Fruit fly (Drosophila melanogaster) whole organism, embryonic: ENCODE measurements around the gene alpha-Est3.

ENCODE experiments used
- Adf1 ChIP-seq: fragments of 200-800 bp; sonication (Bioruptor generic); IDR thresholded peaks from 2 replicates; pipeline ENCODE4 v1.3.6; 2022; ENCODE audit warnings: missing biosample characterization, missing genetic modification characterization
- Atf3 ChIP-seq: fragments of 200-800 bp; sonication (Bioruptor generic); optimal IDR thresholded peaks from 3 replicates; lab custom pipeline; 2016; ENCODE audit warnings: missing biosample characterization, missing genetic modification characterization
- CG10147 ChIP-seq: fragments of 200-800 bp; sonication (Bioruptor generic); optimal IDR thresholded peaks from 2 replicates; lab custom pipeline; 2019; ENCODE audit warnings: missing biosample characterization, mild to moderate bottlenecking, missing genetic modification characterization, moderate library complexity
- CG10267 ChIP-seq: fragments of 200-800 bp; sonication (Bioruptor generic); optimal IDR thresholded peaks from 2 replicates; lab custom pipeline; 2018; ENCODE audit warnings: missing biosample characterization, mild to moderate bottlenecking, missing genetic modification characterization, moderate library complexity
- CG10431 ChIP-seq: fragments of 200-800 bp; sonication (Bioruptor generic); optimal IDR thresholded peaks from 3 replicates; lab custom pipeline; 2018; ENCODE audit warnings: missing biosample characterization, mild to moderate bottlenecking, missing genetic modification characterization
- CG10654 ChIP-seq: fragments of 200-800 bp; sonication (Bioruptor generic); optimal IDR thresholded peaks from 2 replicates; lab custom pipeline; 2016; ENCODE audit warnings: missing biosample characterization, missing genetic modification characterization
- CG1529 ChIP-seq: fragments of 200-800 bp; sonication (Bioruptor generic); optimal IDR thresholded peaks from 3 replicates; lab custom pipeline; 2018; ENCODE audit warnings: missing biosample characterization, missing genetic modification characterization
- CG15514 ChIP-seq: fragments of 200-800 bp; sonication (Bioruptor generic); optimal IDR thresholded peaks from 3 replicates; lab custom pipeline; 2017; ENCODE audit warnings: missing biosample characterization, missing genetic modification characterization, mild to moderate bottlenecking, moderate library complexity, missing genetic modification reagents
- CG16779 ChIP-seq: fragments of 200-800 bp; sonication (Bioruptor generic); IDR thresholded peaks from 2 replicates; pipeline ENCODE4 v1.3.6; 2022; ENCODE audit warnings: missing biosample characterization, missing genetic modification characterization
- CG17385 ChIP-seq: fragments of 200-800 bp; sonication (Bioruptor generic); optimal IDR thresholded peaks from 3 replicates; lab custom pipeline; 2018; ENCODE audit warnings: missing biosample characterization, mild to moderate bottlenecking, missing genetic modification characterization
- CG17568 ChIP-seq: fragments of 200-800 bp; sonication (Bioruptor generic); optimal IDR thresholded peaks from 2 replicates; lab custom pipeline; 2018; ENCODE audit warnings: missing biosample characterization, mild to moderate bottlenecking, missing genetic modification characterization, moderate library complexity
- CG18011 ChIP-seq: fragments of 200-800 bp; sonication (Bioruptor generic); optimal IDR thresholded peaks from 2 replicates; lab custom pipeline; 2017; ENCODE audit warnings: missing biosample characterization, missing genetic modification characterization, mild to moderate bottlenecking, moderate library complexity, missing genotype
- CG2202 ChIP-seq: fragments of 200-800 bp; sonication (Bioruptor generic); optimal IDR thresholded peaks from 2 replicates; lab custom pipeline; 2018; ENCODE audit warnings: missing biosample characterization, mild to moderate bottlenecking, missing genetic modification characterization
- CG31365 ChIP-seq: fragments of 200-800 bp; sonication (Bioruptor generic); optimal IDR thresholded peaks from 2 replicates; lab custom pipeline; 2018; ENCODE audit warnings: missing biosample characterization, mild to moderate bottlenecking, missing genetic modification characterization
- CG34422 ChIP-seq: fragments of 200-800 bp; sonication (Bioruptor generic); IDR thresholded peaks from 3 replicates; pipeline ENCODE4 v1.3.6; 2022; ENCODE audit warnings: missing biosample characterization, missing genetic modification characterization
- CG3847 ChIP-seq: fragments of 200-800 bp; sonication (Bioruptor generic); IDR thresholded peaks from 2 replicates; pipeline ENCODE4 v1.3.6; 2022; ENCODE audit warnings: missing biosample characterization, missing genetic modification characterization
- CG4282 ChIP-seq: fragments of 200-800 bp; sonication (Bioruptor generic); optimal IDR thresholded peaks from 2 replicates; lab custom pipeline; 2016; ENCODE audit warnings: missing biosample characterization, missing genetic modification characterization
- CG4360 ChIP-seq: fragments of 200-800 bp; sonication (Bioruptor generic); IDR thresholded peaks from 2 replicates; pipeline ENCODE4 v1.3.6; 2022; ENCODE audit warnings: missing biosample characterization, missing genetic modification characterization
- CG4424 ChIP-seq: fragments of 200-800 bp; sonication (Bioruptor generic); optimal IDR thresholded peaks from 3 replicates; lab custom pipeline; 2016; ENCODE audit warnings: missing biosample characterization, missing genetic modification characterization
- CG5245 ChIP-seq: fragments of 200-800 bp; sonication (Bioruptor generic); optimal IDR thresholded peaks from 3 replicates; lab custom pipeline; 2016; ENCODE audit warnings: missing biosample characterization, missing genetic modification characterization
- CG7372 ChIP-seq: fragments of 200-800 bp; sonication (Bioruptor generic); IDR thresholded peaks from 2 replicates; pipeline ENCODE4 v1.3.6; 2022; ENCODE audit warnings: missing biosample characterization, missing genetic modification characterization
- CG8944 ChIP-seq: fragments of 200-800 bp; sonication (Bioruptor generic); optimal IDR thresholded peaks from 3 replicates; lab custom pipeline; 2016; ENCODE audit warnings: missing biosample characterization, missing genetic modification characterization
- CG9817 ChIP-seq: fragments of 200-800 bp; sonication (Bioruptor generic); optimal IDR thresholded peaks from 2 replicates; lab custom pipeline; 2018; ENCODE audit warnings: missing biosample characterization, mild to moderate bottlenecking, missing genetic modification characterization, moderate library complexity
- CG9876 ChIP-seq: fragments of 200-800 bp; sonication (Bioruptor generic); optimal IDR thresholded peaks from 2 replicates; lab custom pipeline; 2016; ENCODE audit warnings: missing biosample characterization, missing genetic modification characterization
- CrebB ChIP-seq: fragments of 200-800 bp; sonication (Bioruptor generic); optimal IDR thresholded peaks from 3 replicates; lab custom pipeline; 2018; ENCODE audit warnings: missing biosample characterization, mild to moderate bottlenecking, missing genetic modification characterization
- Fer2 ChIP-seq: fragments of 200-800 bp; sonication (Bioruptor generic); optimal IDR thresholded peaks from 2 replicates; lab custom pipeline; 2018; ENCODE audit warnings: missing biosample characterization, mild to moderate bottlenecking, missing genetic modification characterization, moderate library complexity
- Fer3 ChIP-seq: fragments of 200-800 bp; sonication (Bioruptor generic); optimal IDR thresholded peaks from 2 replicates; lab custom pipeline; 2018; ENCODE audit warnings: missing biosample characterization, mild to moderate bottlenecking, missing genetic modification characterization, moderate library complexity
- H15 ChIP-seq: fragments of 200-800 bp; sonication (Bioruptor generic); IDR thresholded peaks from 3 replicates; pipeline ENCODE4 v1.3.6; 2022; ENCODE audit warnings: missing biosample characterization, missing genetic modification characterization
- HmgZ ChIP-seq: fragments of 200-800 bp; sonication (Bioruptor generic); optimal IDR thresholded peaks from 2 replicates; lab custom pipeline; 2018; ENCODE audit warnings: missing biosample characterization, mild to moderate bottlenecking, missing genetic modification characterization
- MBD-R2 ChIP-seq: fragments of 200-800 bp; sonication (Bioruptor generic); IDR thresholded peaks from 2 replicates; pipeline ENCODE4 v1.3.6; 2022; ENCODE audit warnings: missing biosample characterization, missing genetic modification characterization
- Meics ChIP-seq: fragments of 200-800 bp; sonication (Bioruptor generic); optimal IDR thresholded peaks from 2 replicates; lab custom pipeline; 2017; ENCODE audit warnings: missing biosample characterization, mild to moderate bottlenecking, missing genetic modification characterization
- Ravus ChIP-seq: fragments of 200-800 bp; sonication (Bioruptor generic); IDR thresholded peaks from 2 replicates; pipeline ENCODE4 v1.3.6; 2022; ENCODE audit warnings: missing biosample characterization, missing genetic modification characterization
- Six4 ChIP-seq: fragments of 200-800 bp; sonication (Bioruptor generic); optimal IDR thresholded peaks from 2 replicates; lab custom pipeline; 2016; ENCODE audit warnings: missing biosample characterization, missing genetic modification characterization
- Sry-δ ChIP-seq: fragments of 200-800 bp; sonication (Bioruptor generic); optimal IDR thresholded peaks from 2 replicates; lab custom pipeline; 2016; ENCODE audit warnings: missing biosample characterization, missing genetic modification characterization
- Tbp ChIP-seq: fragments of >200 bp; optimal IDR thresholded peaks from 2 replicates; lab custom pipeline; 2018; ENCODE audit warnings: missing biosample characterization, missing genetic modification characterization
- Xrp1 ChIP-seq: fragments of 200-800 bp; sonication (Bioruptor generic); IDR thresholded peaks from 2 replicates; pipeline ENCODE4 v1.3.6; 2022; ENCODE audit warnings: missing biosample characterization, missing genetic modification characterization
- cas ChIP-seq: fragments of 200-800 bp; sonication (Bioruptor generic); IDR thresholded peaks from 2 replicates; pipeline ENCODE4 v1.3.6; 2022; ENCODE audit warnings: missing biosample characterization, missing genetic modification characterization
- crp ChIP-seq, 2 experiments: fragments of 200-800 bp; sonication (Bioruptor generic); optimal IDR thresholded peaks; 2 replicates in 1 of 2; 3 replicates in 1 of 2; lab custom pipeline; 2017; ENCODE audit warnings: missing biosample characterization in 2 of 2, missing genetic modification characterization in 2 of 2, mild to moderate bottlenecking in 1 of 2, moderate library complexity in 1 of 2
- cwo ChIP-seq: fragments of 200-800 bp; sonication (Bioruptor generic); optimal IDR thresholded peaks from 3 replicates; lab custom pipeline; 2017; ENCODE audit warnings: missing biosample characterization, missing genetic modification characterization, mild to moderate bottlenecking, moderate library complexity, missing genetic modification reagents
- eyg ChIP-seq: fragments of 200-800 bp; sonication (Bioruptor generic); optimal IDR thresholded peaks from 3 replicates; lab custom pipeline; 2016; ENCODE audit warnings: missing biosample characterization, missing genetic modification characterization
- grau ChIP-seq: fragments of 200-800 bp; optimal IDR thresholded peaks from 3 replicates; lab custom pipeline; 2019; ENCODE audit warnings: missing biosample characterization, mild to moderate bottlenecking, missing genetic modification characterization, moderate library complexity
- gsb ChIP-seq: fragments of 200-800 bp; sonication (Bioruptor generic); IDR thresholded peaks from 2 replicates; pipeline ENCODE4 v1.3.6; 2022; ENCODE audit warnings: missing biosample characterization, missing genetic modification characterization
- kni ChIP-seq: fragments of 200-800 bp; sonication (Bioruptor generic); optimal IDR thresholded peaks from 3 replicates; lab custom pipeline; 2017; ENCODE audit warnings: mild to moderate bottlenecking, missing biosample characterization, missing genetic modification reagents, missing genetic modification characterization
- nom ChIP-seq: fragments of 200-800 bp; sonication (Bioruptor generic); optimal IDR thresholded peaks from 2 replicates; lab custom pipeline; 2017; ENCODE audit warnings: missing biosample characterization, missing genetic modification characterization, mild to moderate bottlenecking, moderate library complexity, missing genetic modification reagents
- oc ChIP-seq: fragments of 200-800 bp; sonication (Bioruptor generic); optimal IDR thresholded peaks from 2 replicates; lab custom pipeline; 2018; ENCODE audit warnings: missing biosample characterization, mild to moderate bottlenecking, missing genetic modification characterization, moderate library complexity
- onecut ChIP-seq: fragments of 200-800 bp; sonication (Bioruptor generic); IDR thresholded peaks from 2 replicates; pipeline ENCODE4 v1.3.6; 2022; ENCODE audit warnings: missing biosample characterization, missing genetic modification characterization
- p53 ChIP-seq: fragments of 200-800 bp; sonication (Bioruptor generic); optimal IDR thresholded peaks from 2 replicates; lab custom pipeline; 2016; ENCODE audit warnings: missing biosample characterization, missing genetic modification characterization
- pfk ChIP-seq: fragments of 200-800 bp; sonication (Bioruptor generic); optimal IDR thresholded peaks from 2 replicates; lab custom pipeline; 2018; ENCODE audit warnings: missing biosample characterization, mild to moderate bottlenecking, missing genetic modification characterization, moderate library complexity
- run ChIP-seq: fragments of 200-800 bp; sonication (Bioruptor generic); optimal IDR thresholded peaks from 3 replicates; lab custom pipeline; 2018; ENCODE audit warnings: missing biosample characterization, mild to moderate bottlenecking, missing genetic modification characterization
- tin ChIP-seq: fragments of 200-800 bp; sonication (Bioruptor generic); optimal IDR thresholded peaks from 3 replicates; lab custom pipeline; 2016; ENCODE audit warnings: missing biosample characterization, missing genetic modification characterization
- usp ChIP-seq: fragments of >200 bp; optimal IDR thresholded peaks from 2 replicates; lab custom pipeline; 2017; ENCODE audit warnings: missing biosample characterization, missing genetic modification characterization
- yki ChIP-seq: fragments of >200 bp; optimal IDR thresholded peaks from 3 replicates; lab custom pipeline; 2018

Gene alpha-Est3

dm6 chr3R:7490884-7491283 is 50.5 kb downstream of the alpha-Est3 start (continued):
- TF ChIP-seq CG15514 (no peak), crp (GFP tag; optimal IDR thresholded peaks at IDR 0.05; lab: Kevin White, UChicago) (no peak), pfk (GFP tag; lab: Kevin White, UChicago) (no peak), tin (peak; percentile 16), Adf1 (GFP tag; lab: Robert Waterston, UW) (no peak), Six4 (GFP tag; lab: Kevin White, UChicago) (peak; percentile 47), Fer3 (tag; lab: Kevin White, UChicago) (peak; percentile 24), Meics (peak; percentile 44), kni (GFP tag; lab: Kevin White, UChicago) (no peak), CG8944 (GFP tag; lab: Kevin White, UChicago) (no peak), CG5245 (GFP tag; lab: Kevin White, UChicago) (peak; percentile 20), CG17568 (GFP tag; lab: Kevin White, UChicago) (no peak), CG9876 (GFP tag; lab: Kevin White, UChicago) (no peak), CG9817 (tag; lab: Kevin White, UChicago) (peak; percentile 24), CG18011 (no peak), grau (tag; lab: Kevin White, UChicago) (peak; percentile 66), Sry-δ (no peak), run (tag; lab: Kevin White, UChicago) (peak; percentile 35), CG16779 (GFP tag; lab: Robert Waterston, UW) (no peak), usp (GFP tag; lab: Kevin White, UChicago) (no peak), CG17385 (GFP tag; lab: Kevin White, UChicago) (peak; percentile 56), yki (no peak), oc (tag; lab: Kevin White, UChicago) (no peak), CG10654 (GFP tag; lab: Kevin White, UChicago) (peak; percentile 43), CG34422 (GFP tag; lab: Robert Waterston, UW) (0 out of 3 replicates have a peak, but pooled peaks have one; percentile 46), HmgZ (no peak), CG10267 (tag; lab: Kevin White, UChicago) (no peak), Ravus (no peak), Atf3 (GFP tag; lab: Kevin White, UChicago) (no peak), CG2202 (tag; lab: Kevin White, UChicago) (no peak), CG4424 (peak; percentile 67), Xrp1 (GFP tag; lab: Robert Waterston, UW) (0 out of 2 replicates have a peak, but pooled peaks have one; percentile 9), CG10147 (GFP tag; lab: Kevin White, UChicago) (peak; percentile 9), cas (GFP tag; lab: Robert Waterston, UW) (no peak), nom (no peak), CG10431 (GFP tag; lab: Kevin White, UChicago) (no peak), onecut (no peak), CG4360 (GFP tag; lab: Robert Waterston, UW) (no peak), MBD-R2 (no peak), Fer2 (tag; lab: Kevin White, UChicago) (peak; percentile 17), CG1529 (peak; percentile 11), CrebB (tag; lab: Kevin White, UChicago) (no peak), CG7372 (GFP tag; lab: Robert Waterston, UW) (no peak), H15 (0 out of 3 replicates have a peak, but pooled peaks have one; percentile 38), CG31365 (tag; lab: Kevin White, UChicago) (no peak), eyg (no peak), CG4282 (GFP tag; lab: Kevin White, UChicago) (no peak), Tbp (no peak), p53 (GFP tag; lab: Kevin White, UChicago) (no peak), gsb (GFP tag; lab: Robert Waterston, UW) (no peak), CG3847 (GFP tag; lab: Robert Waterston, UW) (no peak), cwo (peak; percentile 3)
